Fruit fly (Drosophila melanogaster) S2 (cell line): ENCODE data around the gene CG32071.

ENCODE experiments used
- CG8478 ChIP-seq: fragments of >200 bp; optimal IDR thresholded peaks from 2 replicates; lab custom pipeline; 2018
- CTCF ChIP-seq, 2 experiments: fragments of >200 bp; optimal IDR thresholded peaks; 2 replicates each; lab custom pipeline; 2018

DNA sequence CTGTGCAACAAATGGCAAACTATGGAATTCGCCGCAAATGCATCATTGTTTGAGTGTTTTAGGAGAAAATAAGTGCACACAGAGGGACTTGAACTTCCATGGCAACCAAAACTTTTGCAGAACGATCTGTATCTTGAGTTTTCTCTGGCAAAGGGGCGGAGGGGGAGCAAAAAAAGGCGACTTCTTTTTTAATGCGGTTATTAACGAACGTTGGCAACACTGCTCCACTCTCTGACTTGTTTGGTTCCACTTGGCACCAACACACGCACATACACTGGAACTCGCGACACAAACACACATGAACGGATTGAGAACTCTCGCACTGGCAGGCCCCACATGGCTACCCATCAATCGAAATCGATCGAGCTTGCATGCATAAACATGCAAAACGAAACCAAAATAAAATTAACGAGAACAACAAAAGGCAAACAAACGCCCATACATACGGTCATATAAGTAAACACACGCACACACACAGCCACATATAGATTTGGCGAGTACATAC, 15.8 kb upstream of the CG32071 start:
- TF ChIP-seq CG8478 (lab: Kevin White, UChicago) (no peak), CTCF (optimal IDR thresholded peaks at IDR 0.05; lab: Kevin White, UChicago) (no peak)
